Fruit fly (Drosophila melanogaster) whole organism, embryonic: ENCODE measurements around the gene Cad88C.

ENCODE experiments used
- CG10979 ChIP-seq: fragments of 200-800 bp; sonication (Bioruptor generic); optimal IDR thresholded peaks from 2 replicates; lab custom pipeline; 2018; ENCODE audit warnings: missing biosample characterization, mild to moderate bottlenecking, missing genetic modification characterization, moderate library complexity
- CG11247 ChIP-seq: fragments of 200-800 bp; sonication (Bioruptor generic); IDR thresholded peaks from 2 replicates; pipeline ENCODE4 v1.3.6; 2022; ENCODE audit warnings: missing biosample characterization, missing genetic modification characterization
- CG12104 ChIP-seq: fragments of 200-800 bp; sonication (Bioruptor generic); optimal IDR thresholded peaks from 3 replicates; lab custom pipeline; 2016; ENCODE audit warnings: missing biosample characterization, missing genetic modification characterization
- CG12391 ChIP-seq: fragments of 200-800 bp; sonication (Bioruptor generic); optimal IDR thresholded peaks from 3 replicates; lab custom pipeline; 2018; ENCODE audit warnings: missing biosample characterization, mild to moderate bottlenecking, missing genetic modification characterization, moderate library complexity
- CG12659 ChIP-seq: fragments of 200-800 bp; sonication (Bioruptor generic); optimal IDR thresholded peaks from 3 replicates; lab custom pipeline; 2017; ENCODE audit warnings: mild to moderate bottlenecking, missing biosample characterization, missing genetic modification reagents, missing genetic modification characterization
- CG13624 ChIP-seq: fragments of 200-800 bp; sonication (Bioruptor generic); optimal IDR thresholded peaks from 2 replicates; lab custom pipeline; 2016; ENCODE audit warnings: missing biosample characterization, missing genetic modification characterization
- CG15601 ChIP-seq: fragments of 200-800 bp; sonication (Bioruptor generic); optimal IDR thresholded peaks from 3 replicates; lab custom pipeline; 2019; ENCODE audit warnings: missing biosample characterization, mild to moderate bottlenecking, missing genetic modification characterization, moderate library complexity
- CG16863 ChIP-seq: fragments of 200-800 bp; sonication (Bioruptor generic); optimal IDR thresholded peaks from 3 replicates; lab custom pipeline; 2016; ENCODE audit warnings: missing biosample characterization, missing genetic modification characterization
- CG17612 ChIP-seq: fragments of 200-800 bp; sonication (Bioruptor generic); IDR thresholded peaks from 2 replicates; pipeline ENCODE4 v1.3.6; 2022; ENCODE audit warnings: missing biosample characterization, missing genetic modification characterization
- CG17829 ChIP-seq: fragments of 200-800 bp; optimal IDR thresholded peaks from 2 replicates; lab custom pipeline; 2019; ENCODE audit warnings: missing biosample characterization, mild to moderate bottlenecking, missing genetic modification characterization, moderate library complexity
- CG1792 ChIP-seq: fragments of 200-800 bp; sonication (Bioruptor generic); optimal IDR thresholded peaks from 2 replicates; lab custom pipeline; 2016; ENCODE audit warnings: missing biosample characterization, missing genetic modification characterization
- CG18011 ChIP-seq: fragments of 200-800 bp; sonication (Bioruptor generic); optimal IDR thresholded peaks from 2 replicates; lab custom pipeline; 2017; ENCODE audit warnings: missing biosample characterization, missing genetic modification characterization, mild to moderate bottlenecking, moderate library complexity, missing genotype
- CG18619 ChIP-seq: fragments of 200-800 bp; sonication (Bioruptor generic); optimal IDR thresholded peaks from 3 replicates; lab custom pipeline; 2017; ENCODE audit warnings: missing biosample characterization, mild to moderate bottlenecking, missing genetic modification characterization
- CG2116 ChIP-seq: fragments of 200-800 bp; sonication (Bioruptor generic); optimal IDR thresholded peaks from 3 replicates; lab custom pipeline; 2018; ENCODE audit warnings: missing biosample characterization, mild to moderate bottlenecking, missing genetic modification characterization
- CG32767 ChIP-seq: fragments of 200-800 bp; sonication (Bioruptor generic); IDR thresholded peaks from 2 replicates; pipeline ENCODE4 v1.3.6; 2022; ENCODE audit warnings: missing biosample characterization, missing genetic modification characterization
- CG32772 ChIP-seq: fragments of 200-800 bp; sonication (Bioruptor generic); IDR thresholded peaks from 2 replicates; pipeline ENCODE4 v1.3.6; 2022; ENCODE audit warnings: missing biosample characterization, missing genetic modification characterization
- CG5180 ChIP-seq: fragments of 200-800 bp; sonication (Bioruptor generic); optimal IDR thresholded peaks from 3 replicates; lab custom pipeline; 2017; ENCODE audit warnings: missing biosample characterization, missing genetic modification characterization, mild to moderate bottlenecking, moderate library complexity, missing genetic modification reagents
- CG8359 ChIP-seq: fragments of 200-800 bp; sonication (Bioruptor generic); optimal IDR thresholded peaks from 2 replicates; lab custom pipeline; 2017; ENCODE audit warnings: missing biosample characterization, mild to moderate bottlenecking, missing genetic modification characterization, borderline replicate concordance
- CG8765 ChIP-seq: fragments of 200-800 bp; sonication (Bioruptor generic); IDR thresholded peaks from 2 replicates; pipeline ENCODE4 v1.3.6; 2022; ENCODE audit warnings: missing biosample characterization, missing genetic modification characterization
- CG9817 ChIP-seq: fragments of 200-800 bp; sonication (Bioruptor generic); optimal IDR thresholded peaks from 2 replicates; lab custom pipeline; 2018; ENCODE audit warnings: missing biosample characterization, mild to moderate bottlenecking, missing genetic modification characterization, moderate library complexity
- CG9876 ChIP-seq: fragments of 200-800 bp; sonication (Bioruptor generic); optimal IDR thresholded peaks from 2 replicates; lab custom pipeline; 2016; ENCODE audit warnings: missing biosample characterization, missing genetic modification characterization
- CTCF ChIP-seq: fragments of 200-800 bp; sonication (Bioruptor generic); optimal IDR thresholded peaks from 2 replicates; lab custom pipeline; 2017; ENCODE audit warnings: missing biosample characterization, mild to moderate bottlenecking, missing genetic modification characterization, moderate library complexity
- Dek ChIP-seq: fragments of 200-800 bp; sonication (Bioruptor generic); optimal IDR thresholded peaks from 3 replicates; lab custom pipeline; 2019; ENCODE audit warnings: missing biosample characterization, mild to moderate bottlenecking, missing genetic modification characterization, moderate library complexity
- E2f2 ChIP-seq: fragments of 200-800 bp; sonication (Bioruptor generic); IDR thresholded peaks from 2 replicates; pipeline ENCODE4 v1.3.6; 2022; ENCODE audit warnings: missing biosample characterization, missing genetic modification characterization
- Ets65A ChIP-seq: fragments of 200-800 bp; sonication (Bioruptor generic); peaks from one replicate; lab custom pipeline; 2016; ENCODE audit warnings: missing biosample characterization, missing genetic modification characterization
- Gug ChIP-seq: fragments of 200-800 bp; sonication (Bioruptor generic); IDR thresholded peaks from 4 replicates; pipeline ENCODE4 v1.3.6; 2022; ENCODE audit warnings: missing biosample characterization, missing genetic modification characterization
- H2.0 ChIP-seq: fragments of 200-800 bp; sonication (Bioruptor generic); IDR thresholded peaks from 2 replicates; pipeline ENCODE4 v1.3.6; 2022; ENCODE audit warnings: missing biosample characterization, missing genetic modification characterization
- HLHmδ ChIP-seq: fragments of 200-800 bp; sonication (Bioruptor generic); optimal IDR thresholded peaks from 2 replicates; lab custom pipeline; 2018; ENCODE audit warnings: missing biosample characterization, mild to moderate bottlenecking, missing genetic modification characterization, moderate library complexity
- Kr ChIP-seq: fragments of 200-800 bp; sonication (Bioruptor generic); optimal IDR thresholded peaks from 2 replicates; lab custom pipeline; 2017; ENCODE audit warnings: missing biosample characterization, mild to moderate bottlenecking, missing genetic modification characterization
- MTF-1 ChIP-seq: fragments of 200-800 bp; sonication (Bioruptor generic); optimal IDR thresholded peaks from 2 replicates; lab custom pipeline; 2018; ENCODE audit warnings: missing biosample characterization, mild to moderate bottlenecking, missing genetic modification characterization, borderline replicate concordance
- PHDP ChIP-seq: fragments of 200-800 bp; sonication (Bioruptor generic); optimal IDR thresholded peaks from 3 replicates; lab custom pipeline; 2018; ENCODE audit warnings: missing biosample characterization, mild to moderate bottlenecking, missing genetic modification characterization, moderate library complexity
- ac ChIP-seq: fragments of 200-800 bp; sonication (Bioruptor generic); optimal IDR thresholded peaks from 3 replicates; lab custom pipeline; 2017; ENCODE audit warnings: missing biosample characterization, mild to moderate bottlenecking, missing genetic modification characterization
- aop ChIP-seq: fragments of 200-800 bp; sonication (Bioruptor generic); IDR thresholded peaks from 2 replicates; pipeline ENCODE4 v1.3.6; 2022; ENCODE audit warnings: missing biosample characterization, missing genetic modification characterization
- ap ChIP-seq: fragments of 200-800 bp; sonication (Bioruptor generic); IDR thresholded peaks from 2 replicates; pipeline ENCODE4 v1.3.6; 2022; ENCODE audit warnings: missing biosample characterization, missing genetic modification characterization
- caup ChIP-seq: fragments of 200-800 bp; sonication (Bioruptor generic); optimal IDR thresholded peaks from 3 replicates; lab custom pipeline; 2017; ENCODE audit warnings: missing biosample characterization, mild to moderate bottlenecking, missing genetic modification characterization, moderate library complexity; ENCODE audit not compliant: severe bottlenecking
- chn ChIP-seq: fragments of 200-800 bp; sonication (Bioruptor generic); optimal IDR thresholded peaks from 2 replicates; lab custom pipeline; 2016; ENCODE audit warnings: missing biosample characterization, missing genetic modification characterization
- dimm ChIP-seq: fragments of 200-800 bp; sonication (Bioruptor generic); IDR thresholded peaks from 2 replicates; pipeline ENCODE4 v1.3.6; 2022; ENCODE audit warnings: missing biosample characterization, missing genetic modification characterization
- eve ChIP-seq, 2 experiments: fragments of >200 bp; optimal IDR thresholded peaks; 2 replicates each; lab custom pipeline; 2017; ENCODE audit warnings: missing biosample characterization in 2 of 2, missing genetic modification characterization in 2 of 2
- ewg ChIP-seq: fragments of 200-800 bp; sonication (Bioruptor generic); optimal IDR thresholded peaks from 3 replicates; lab custom pipeline; 2017; ENCODE audit warnings: mild to moderate bottlenecking, missing biosample characterization, missing genetic modification reagents, missing genetic modification characterization
- gcm ChIP-seq: fragments of 200-800 bp; sonication (Bioruptor generic); optimal IDR thresholded peaks from 2 replicates; lab custom pipeline; 2019; ENCODE audit warnings: missing biosample characterization, mild to moderate bottlenecking, missing genetic modification characterization, moderate library complexity
- ind ChIP-seq: fragments of 200-800 bp; sonication (Bioruptor generic); optimal IDR thresholded peaks from 3 replicates; lab custom pipeline; 2016; ENCODE audit warnings: missing biosample characterization, missing genetic modification characterization
- insv ChIP-seq, 2 experiments: fragments of 200-800 bp; sonication (Bioruptor generic); optimal IDR thresholded peaks; 3 replicates each; lab custom pipeline; 2016 to 2018; ENCODE audit warnings: missing biosample characterization in 2 of 2, missing genetic modification characterization in 2 of 2
- jing ChIP-seq: fragments of 200-800 bp; sonication (Bioruptor generic); optimal IDR thresholded peaks from 2 replicates; lab custom pipeline; 2018; ENCODE audit warnings: missing biosample characterization, mild to moderate bottlenecking, missing genetic modification characterization
- pros ChIP-seq: fragments of 200-800 bp; sonication (Bioruptor generic); optimal IDR thresholded peaks from 3 replicates; lab custom pipeline; 2019; ENCODE audit warnings: missing biosample characterization, mild to moderate bottlenecking, missing genetic modification characterization, moderate library complexity
- slou ChIP-seq: fragments of 200-800 bp; sonication (Bioruptor generic); optimal IDR thresholded peaks from 3 replicates; lab custom pipeline; 2016; ENCODE audit warnings: missing biosample characterization, missing genetic modification characterization
- twi ChIP-seq: fragments of 200-800 bp; optimal IDR thresholded peaks from 2 replicates; lab custom pipeline; 2019; ENCODE audit warnings: missing biosample characterization, mild to moderate bottlenecking, missing genetic modification characterization, moderate library complexity
- usp ChIP-seq: fragments of >200 bp; optimal IDR thresholded peaks from 2 replicates; lab custom pipeline; 2017; ENCODE audit warnings: missing biosample characterization, missing genetic modification characterization
- yki ChIP-seq: fragments of >200 bp; optimal IDR thresholded peaks from 3 replicates; lab custom pipeline; 2018
- zen2 ChIP-seq: fragments of 200-800 bp; sonication (Bioruptor generic); IDR thresholded peaks from 3 replicates; pipeline ENCODE4 v1.3.6; 2022; ENCODE audit warnings: missing biosample characterization, missing genetic modification characterization; ENCODE audit not compliant: partially characterized antibody

The Cad88C gene

dm6 chr3R:14590753-14591535 lies 39.3 kb upstream of the Cad88C start (continued):
- peak; percentile 74 for TF ChIP-seq ewg (GFP tag; lab: Kevin White, UChicago)
- peak; percentile 77 for TF ChIP-seq CG8359 (GFP tag; lab: Kevin White, UChicago)
- TF ChIP-seq dimm (GFP tag; lab: Robert Waterston, UW) = peak; percentile 43; the same call in 1 of the 2 replicates
- peak; percentile 78 for TF ChIP-seq CG12659 (GFP tag; lab: Kevin White, UChicago)
- no peak for TF ChIP-seq zen2 (GFP tag; lab: Robert Waterston, UW)
- TF ChIP-seq CG17829 (tag; lab: Kevin White, UChicago) = peak; percentile 98
- TF ChIP-seq CG10979 (tag; lab: Kevin White, UChicago) = peak; percentile 98
- TF ChIP-seq Kr = peak; percentile 94
- no peak for TF ChIP-seq CG9876 (GFP tag; lab: Kevin White, UChicago)
- TF ChIP-seq PHDP (tag; lab: Kevin White, UChicago) = peak; percentile 78
- TF ChIP-seq E2f2 (GFP tag; lab: Robert Waterston, UW) = no peak; the same call in 1 of the 2 replicates
- TF ChIP-seq Gug (GFP tag; lab: Robert Waterston, UW) = peak; percentile 44; the same call in 1 of the 4 replicates
- TF ChIP-seq slou = peak; percentile 4
- TF ChIP-seq CG32767 = peak; percentile 74
- no peak for TF ChIP-seq CG17612
- TF ChIP-seq HLHmδ (GFP tag; lab: Kevin White, UChicago) = peak; percentile 54
- TF ChIP-seq MTF-1 (GFP tag; lab: Kevin White, UChicago) = peak; percentile 37
- TF ChIP-seq ap = peak; percentile 55
- peak; percentile 64 for TF ChIP-seq CG5180 (GFP tag; lab: Kevin White, UChicago)
- peak; percentile 86 for TF ChIP-seq ac (GFP tag; lab: Kevin White, UChicago)
- no peak for TF ChIP-seq usp
- TF ChIP-seq CG1792 (GFP tag; lab: Kevin White, UChicago) = no peak
- TF ChIP-seq CG32772 = peak; percentile 60
- peak; percentile 36 for TF ChIP-seq CG9817
- no peak for TF ChIP-seq aop
- peak; percentile 19 for TF ChIP-seq Dek
- TF ChIP-seq chn (GFP tag; lab: Kevin White, UChicago) = peak; percentile 47
- TF ChIP-seq twi = peak; percentile 98
- TF ChIP-seq CG15601 (tag; lab: Kevin White, UChicago) = peak; percentile 94
- TF ChIP-seq H2.0 (GFP tag; lab: Robert Waterston, UW) = 0 out of 2 replicates have a peak, but pooled peaks have one; percentile 29
- no peak for TF ChIP-seq CG13624
- peak; percentile 85 for TF ChIP-seq CG12104 (GFP tag; lab: Kevin White, UChicago)
- TF ChIP-seq CG12391 (tag; lab: Kevin White, UChicago) = peak; percentile 95
- peak; percentile 78 for TF ChIP-seq CG8765 (GFP tag; lab: Robert Waterston, UW)
- peak; percentile 26 for TF ChIP-seq caup (GFP tag; lab: Kevin White, UChicago)
- TF ChIP-seq CG2116 (GFP tag; lab: Kevin White, UChicago) = peak; percentile 62
- TF ChIP-seq eve (GFP tag; optimal IDR thresholded peaks at IDR 0.05; lab: Kevin White, UChicago) = peak in 1 of 2 experiments; percentile 89
- peak; percentile 57 for TF ChIP-seq jing (GFP tag; lab: Kevin White, UChicago)
- TF ChIP-seq pros (GFP tag; lab: Kevin White, UChicago) = peak; percentile 63
- TF ChIP-seq CG18011 (GFP tag; lab: Kevin White, UChicago) = peak; percentile 9
- TF ChIP-seq ind (GFP tag; lab: Kevin White, UChicago) = peak; percentile 59
- TF ChIP-seq CG18619 = peak; percentile 77
- TF ChIP-seq CG11247 = no peak
- TF ChIP-seq CG16863 (GFP tag; lab: Kevin White, UChicago) = peak; percentile 15
- peak; percentile 96 for TF ChIP-seq gcm
- TF ChIP-seq insv (GFP tag; optimal IDR thresholded peaks at IDR 0.05; lab: Kevin White, UChicago) = peak in 1 of 2 experiments; percentile 9
- TF ChIP-seq CTCF = peak; percentile 21
- TF ChIP-seq yki (lab: Kevin White, UChicago) = no peak
- TF ChIP-seq Ets65A = peak; percentile 54
